Worm (Caenorhabditis elegans) whole organism, late embryonic: ENCODE measurements around the gene him-6.

Experiments
- C08G9.2 ChIP-seq: sonication (generic microtip); optimal IDR thresholded peaks from 2 replicates; lab custom pipeline; 2016; ENCODE audit warnings: mild to moderate bottlenecking, missing genetic modification characterization, moderate library complexity, missing compliant biosample characterization
- C38D4.7 ChIP-seq: fragments of 200-800 bp; sonication (Bioruptor generic); optimal IDR thresholded peaks from 2 replicates; lab custom pipeline; 2018; ENCODE audit warnings: mild to moderate bottlenecking, missing genetic modification characterization, moderate library complexity, missing compliant biosample characterization
- K02D7.2 ChIP-seq: sonication (generic microtip); optimal IDR thresholded peaks from 2 replicates; lab custom pipeline; 2017; ENCODE audit warnings: mild to moderate bottlenecking, missing genetic modification characterization, missing compliant biosample characterization
- T23F11.4 ChIP-seq: fragments of 200-800 bp; sonication (Bioruptor generic); optimal IDR thresholded peaks from 2 replicates; lab custom pipeline; 2018; ENCODE audit warnings: mild to moderate bottlenecking, missing genetic modification characterization, missing compliant biosample characterization
- ceh-14 ChIP-seq: sonication (generic microtip); optimal IDR thresholded peaks from 2 replicates; lab custom pipeline; 2016; ENCODE audit warnings: missing genotype, missing genetic modification characterization, missing compliant biosample characterization
- ceh-19 ChIP-seq: fragments of 200-800 bp; sonication (Bioruptor generic); optimal IDR thresholded peaks from 2 replicates; lab custom pipeline; 2018; ENCODE audit warnings: mild to moderate bottlenecking, missing genetic modification characterization, missing compliant biosample characterization
- ceh-2 ChIP-seq: sonication (generic microtip); optimal IDR thresholded peaks from 2 replicates; lab custom pipeline; 2016; ENCODE audit warnings: missing genotype, missing genetic modification characterization, missing compliant biosample characterization
- ceh-24 ChIP-seq: sonication (generic microtip); optimal IDR thresholded peaks from 2 replicates; lab custom pipeline; 2016; ENCODE audit warnings: mild to moderate bottlenecking, missing genetic modification characterization, missing compliant biosample characterization
- ceh-30 ChIP-seq: fragments of 150-350 bp; optimal IDR thresholded peaks from 2 replicates; lab custom pipeline; 2014; ENCODE audit warnings: missing biosample characterization, missing genetic modification characterization
- ceh-31 ChIP-seq: sonication (generic microtip); optimal IDR thresholded peaks from 2 replicates; lab custom pipeline; 2016; ENCODE audit warnings: missing genetic modification characterization, missing compliant biosample characterization
- ceh-9 ChIP-seq: sonication (generic microtip); optimal IDR thresholded peaks from 2 replicates; lab custom pipeline; 2016; ENCODE audit warnings: mild to moderate bottlenecking, missing genetic modification characterization, inconsistent platforms, missing compliant biosample characterization
- dmd-4 ChIP-seq: sonication (generic microtip); optimal IDR thresholded peaks from 2 replicates; lab custom pipeline; 2016; ENCODE audit warnings: borderline replicate concordance, missing genetic modification characterization, missing compliant biosample characterization
- elt-2 ChIP-seq: sonication (generic microtip); optimal IDR thresholded peaks from 2 replicates; lab custom pipeline; 2016; ENCODE audit warnings: missing genetic modification reagents, missing genetic modification characterization, missing compliant biosample characterization
- elt-4 ChIP-seq: sonication (generic microtip); optimal IDR thresholded peaks from 2 replicates; lab custom pipeline; 2016; ENCODE audit warnings: missing genetic modification characterization, missing compliant biosample characterization
- eyg-1 ChIP-seq: sonication (generic microtip); optimal IDR thresholded peaks from 2 replicates; lab custom pipeline; 2016; ENCODE audit warnings: missing genotype, missing genetic modification characterization, missing compliant biosample characterization
- fax-1 ChIP-seq: sonication (generic microtip); optimal IDR thresholded peaks from 2 replicates; lab custom pipeline; 2016; ENCODE audit warnings: missing genotype, missing genetic modification characterization, missing compliant biosample characterization
- fkh-10 ChIP-seq: fragments of 150-350 bp; optimal IDR thresholded peaks from 2 replicates; lab custom pipeline; 2014; ENCODE audit warnings: missing biosample characterization, missing genetic modification reagents, missing genetic modification characterization
- fkh-6 ChIP-seq: sonication (generic microtip); optimal IDR thresholded peaks from 2 replicates; lab custom pipeline; 2016; ENCODE audit warnings: missing genetic modification characterization, missing compliant biosample characterization
- hlh-15 ChIP-seq: sonication (generic microtip); optimal IDR thresholded peaks from 2 replicates; lab custom pipeline; 2016; ENCODE audit warnings: missing genetic modification characterization, missing compliant biosample characterization
- hlh-30 ChIP-seq: sonication (generic microtip); optimal IDR thresholded peaks from 2 replicates; lab custom pipeline; 2017; ENCODE audit warnings: antibody characterized with exemption, missing genetic modification characterization, missing compliant biosample characterization; ENCODE audit not compliant: insufficient read depth
- hlh-6 ChIP-seq: sonication (generic microtip); optimal IDR thresholded peaks from 2 replicates; lab custom pipeline; 2016; ENCODE audit warnings: missing genotype, missing genetic modification characterization, missing compliant biosample characterization
- lin-11 ChIP-seq: fragments of 200-800 bp; sonication (Bioruptor generic); optimal IDR thresholded peaks from 2 replicates; lab custom pipeline; 2018; ENCODE audit warnings: mild to moderate bottlenecking, missing genetic modification characterization, missing compliant biosample characterization
- madf-2 ChIP-seq: sonication (generic microtip); optimal IDR thresholded peaks from 2 replicates; lab custom pipeline; 2017; ENCODE audit warnings: missing genetic modification characterization, missing compliant biosample characterization
- mec-3 ChIP-seq: sonication (generic microtip); optimal IDR thresholded peaks from 2 replicates; lab custom pipeline; 2016; ENCODE audit warnings: borderline replicate concordance, missing genetic modification characterization, missing compliant biosample characterization
- nfya-1 ChIP-seq: sonication (generic microtip); optimal IDR thresholded peaks from 2 replicates; lab custom pipeline; 2017; ENCODE audit warnings: missing genetic modification characterization, mild to moderate bottlenecking, missing compliant biosample characterization, antibody characterized with exemption, moderate library complexity
- nhr-11 ChIP-seq: fragments of 150-350 bp; optimal IDR thresholded peaks from 2 replicates; lab custom pipeline; 2014; ENCODE audit warnings: missing biosample characterization, missing genetic modification characterization
- nhr-232 ChIP-seq: sonication (generic microtip); optimal IDR thresholded peaks from 2 replicates; lab custom pipeline; 2016; ENCODE audit warnings: missing genetic modification characterization, missing compliant biosample characterization
- npax-4 ChIP-seq: sonication (generic microtip); optimal IDR thresholded peaks from 2 replicates; lab custom pipeline; 2016; ENCODE audit warnings: missing genetic modification characterization, missing compliant biosample characterization
- odd-2 ChIP-seq: sonication (generic microtip); optimal IDR thresholded peaks from 2 replicates; lab custom pipeline; 2017; ENCODE audit warnings: antibody characterized with exemption, mild to moderate bottlenecking, missing genetic modification characterization, missing compliant biosample characterization
- pat-9 ChIP-seq: fragments of 200-800 bp; sonication (Bioruptor generic); optimal IDR thresholded peaks from 2 replicates; lab custom pipeline; 2018; ENCODE audit warnings: mild to moderate bottlenecking, missing genetic modification characterization, moderate library complexity, missing compliant biosample characterization
- pax-1 ChIP-seq: fragments of 150-350 bp; optimal IDR thresholded peaks from 2 replicates; lab custom pipeline; 2014; ENCODE audit warnings: missing biosample characterization, missing genetic modification characterization
- pha-2 ChIP-seq: sonication (generic microtip); optimal IDR thresholded peaks from 2 replicates; lab custom pipeline; 2017; ENCODE audit warnings: mild to moderate bottlenecking, missing genetic modification characterization, missing compliant biosample characterization
- pha-4 ChIP-seq: fragments of 150-350 bp; optimal IDR thresholded peaks from 2 replicates; lab custom pipeline; 2018; ENCODE audit warnings: missing biosample characterization, missing genetic modification reagents, missing genetic modification characterization
- pqm-1 ChIP-seq: sonication (generic microtip); optimal IDR thresholded peaks from 2 replicates; lab custom pipeline; 2016; ENCODE audit warnings: missing genetic modification characterization, missing compliant biosample characterization
- pros-1 ChIP-seq: fragments of 150-350 bp; optimal IDR thresholded peaks from 2 replicates; lab custom pipeline; 2014; ENCODE audit warnings: missing biosample characterization, missing genetic modification reagents, missing genetic modification characterization
- rnt-1 ChIP-seq: sonication (generic microtip); optimal IDR thresholded peaks from 2 replicates; lab custom pipeline; 2016; ENCODE audit warnings: missing genetic modification characterization, missing compliant biosample characterization
- sox-4 ChIP-seq: sonication (generic microtip); optimal IDR thresholded peaks from 2 replicates; lab custom pipeline; 2017; ENCODE audit warnings: mild to moderate bottlenecking, missing genetic modification characterization, inconsistent platforms, missing compliant biosample characterization
- syd-9 ChIP-seq: sonication (generic microtip); optimal IDR thresholded peaks from 2 replicates; lab custom pipeline; 2016; ENCODE audit warnings: mild to moderate bottlenecking, missing genetic modification characterization, moderate library complexity, missing compliant biosample characterization
- tbx-7 ChIP-seq: sonication (generic microtip); optimal IDR thresholded peaks from 2 replicates; lab custom pipeline; 2016; ENCODE audit warnings: missing genotype, missing genetic modification characterization, missing compliant biosample characterization
- ttx-3 ChIP-seq: sonication (generic microtip); optimal IDR thresholded peaks from 2 replicates; lab custom pipeline; 2016; ENCODE audit warnings: missing genetic modification reagents, missing genetic modification characterization, missing compliant biosample characterization
- unc-42 ChIP-seq: sonication (generic microtip); optimal IDR thresholded peaks from 2 replicates; lab custom pipeline; 2016; ENCODE audit warnings: missing genotype, missing genetic modification characterization, missing compliant biosample characterization

Gene him-6

ce11 chrIV:12451225-12451831, 39.3 kb upstream of the him-6 start, which contains the start of gene dpy-26:
Gene dpy-26, minus strand, starts transcription at chrIV:12451335.
- no peak for TF ChIP-seq ceh-24
- TF ChIP-seq ceh-31 (tag; lab: Kevin White, UChicago) = no peak
- TF ChIP-seq elt-2 (tag; lab: Kevin White, UChicago) = no peak
- TF ChIP-seq ceh-9 (tag; lab: Kevin White, UChicago) = no peak
- no peak for TF ChIP-seq K02D7.2 (tag; lab: Kevin White, UChicago)
- peak; percentile 55 for TF ChIP-seq unc-42 (tag; lab: Kevin White, UChicago)
- TF ChIP-seq ceh-2 (tag; lab: Kevin White, UChicago) = no peak
- TF ChIP-seq T23F11.4 (GFP tag; lab: Kevin White, UChicago) = no peak
- no peak for TF ChIP-seq nhr-11 (tag; lab: Kevin White, UChicago)
- TF ChIP-seq pat-9 (tag; lab: Kevin White, UChicago) = no peak
- peak; percentile 27 for TF ChIP-seq nfya-1 (tag; lab: Kevin White, UChicago)

ce11 chrIV:12454115-12454514, 36.5 kb upstream of the him-6 start, which contains the start of gene spe-44:
Gene spe-44, minus strand, starts transcription at chrIV:12454215.
- no peak for TF ChIP-seq pros-1 (tag; lab: Kevin White, UChicago)
- TF ChIP-seq tbx-7 (tag; lab: Kevin White, UChicago) = no peak
- no peak for TF ChIP-seq hlh-6
- TF ChIP-seq ceh-19 = no peak
- TF ChIP-seq nhr-232 (tag; lab: Kevin White, UChicago) = no peak
- TF ChIP-seq unc-42 (tag; lab: Kevin White, UChicago) = no peak
- no peak for TF ChIP-seq elt-4 (tag; lab: Kevin White, UChicago)
- no peak for TF ChIP-seq lin-11 (tag; lab: Kevin White, UChicago)
- TF ChIP-seq npax-4 (tag; lab: Kevin White, UChicago) = no peak
- no peak for TF ChIP-seq pha-4
- TF ChIP-seq ceh-14 = no peak
- TF ChIP-seq ttx-3 (tag; lab: Kevin White, UChicago) = no peak
- TF ChIP-seq odd-2 (tag; lab: Kevin White, UChicago) = no peak
- TF ChIP-seq hlh-30 (tag; lab: Kevin White, UChicago) = no peak
- TF ChIP-seq C08G9.2 (tag; lab: Kevin White, UChicago) = no peak
- no peak for TF ChIP-seq elt-2 (tag; lab: Kevin White, UChicago)
- no peak for TF ChIP-seq rnt-1 (tag; lab: Kevin White, UChicago)

ce11 chrIV:12454750-12455149, 35.8 kb upstream of the him-6 start, which contains the start of gene smz-1:
Gene smz-1, plus strand, starts transcription at chrIV:12455050.
- no peak for TF ChIP-seq elt-2 (tag; lab: Kevin White, UChicago)
- TF ChIP-seq fkh-10 (GFP tag; lab: Kevin White, UChicago) = no peak
- TF ChIP-seq ceh-9 (tag; lab: Kevin White, UChicago) = no peak
- TF ChIP-seq hlh-15 = no peak

ce11 chrIV:12456613-12457012, 34.0 kb upstream of the him-6 start, which contains the start of gene C25G4.7:
Gene C25G4.7, plus strand, starts transcription at chrIV:12456913.
- TF ChIP-seq madf-2 (tag; lab: Kevin White, UChicago) (no peak), odd-2 (tag; lab: Kevin White, UChicago) (no peak), elt-4 (tag; lab: Kevin White, UChicago) (no peak), dmd-4 (no peak), T23F11.4 (GFP tag; lab: Kevin White, UChicago) (no peak), ceh-30 (tag; lab: Kevin White, UChicago) (no peak), pros-1 (tag; lab: Kevin White, UChicago) (no peak)

ce11 chrIV:12463370-12463769, 27.2 kb upstream of the him-6 start, which contains the start of gene C25G4.8:
Gene C25G4.8, minus strand, starts transcription at chrIV:12463470.
- TF ChIP-seq mec-3 (tag; lab: Kevin White, UChicago) = no peak
- TF ChIP-seq unc-42 (tag; lab: Kevin White, UChicago) = no peak
- no peak for TF ChIP-seq pax-1
- no peak for TF ChIP-seq syd-9 (tag; lab: Kevin White, UChicago)
- no peak for TF ChIP-seq pha-2 (tag; lab: Kevin White, UChicago)
- TF ChIP-seq hlh-15 = no peak
- no peak for TF ChIP-seq dmd-4
- TF ChIP-seq pqm-1 = no peak
- no peak for TF ChIP-seq hlh-30 (tag; lab: Kevin White, UChicago)
- TF ChIP-seq fkh-10 (GFP tag; lab: Kevin White, UChicago) = no peak
- TF ChIP-seq fax-1 (tag; lab: Kevin White, UChicago) = no peak
- TF ChIP-seq nhr-232 (tag; lab: Kevin White, UChicago) = no peak
- TF ChIP-seq eyg-1 (tag; lab: Kevin White, UChicago) = no peak
- no peak for TF ChIP-seq elt-2 (tag; lab: Kevin White, UChicago)
- TF ChIP-seq fkh-6 (tag; lab: Kevin White, UChicago) = no peak
- TF ChIP-seq tbx-7 (tag; lab: Kevin White, UChicago) = no peak
- no peak for TF ChIP-seq C38D4.7 (GFP tag; lab: Kevin White, UChicago)
- TF ChIP-seq sox-4 (tag; lab: Kevin White, UChicago) = no peak
